Worm (Caenorhabditis elegans) whole organism, L2 larva: Measurements from ENCODE around the gene C25F9.15.

Experiments
- C34F6.9 ChIP-seq: fragments of 150-350 bp; optimal IDR thresholded peaks from 2 replicates; lab custom pipeline; 2014; ENCODE audit warnings: missing biosample characterization, missing genetic modification characterization
- Y55F3AM.14 ChIP-seq: fragments of 200-800 bp; sonication (Bioruptor generic); optimal IDR thresholded peaks from 2 replicates; lab custom pipeline; 2018; ENCODE audit warnings: mild to moderate bottlenecking, missing genetic modification characterization, missing compliant biosample characterization
- ZK546.5 ChIP-seq: sonication (generic microtip); optimal IDR thresholded peaks from 2 replicates; lab custom pipeline; 2017; ENCODE audit warnings: missing biosample characterization, missing genetic modification characterization
- blmp-1 ChIP-seq: sonication (generic microtip); optimal IDR thresholded peaks from 2 replicates; lab custom pipeline; 2017; ENCODE audit warnings: missing genetic modification characterization, mild to moderate bottlenecking, missing compliant biosample characterization, antibody characterized with exemption, moderate library complexity; ENCODE audit not compliant: insufficient read depth
- dmd-4 ChIP-seq: sonication (generic microtip); optimal IDR thresholded peaks from 2 replicates; lab custom pipeline; 2017; ENCODE audit warnings: missing biosample characterization, missing genetic modification characterization
- lin-13 ChIP-seq: fragments of 150-350 bp; optimal IDR thresholded peaks from 2 replicates; lab custom pipeline; 2014; ENCODE audit warnings: missing biosample characterization, missing genetic modification reagents, missing genetic modification characterization
- mdl-1 ChIP-seq, 2 experiments: fragments of 150-350 bp in 1 of 2; sonication (generic microtip) in 1 of 2; optimal IDR thresholded peaks; 2 replicates each; lab custom pipeline; 2017; ENCODE audit warnings: missing biosample characterization in 2 of 2, missing genetic modification characterization in 2 of 2
- nhr-237 ChIP-seq: fragments of 150-350 bp; optimal IDR thresholded peaks from 2 replicates; lab custom pipeline; 2014; ENCODE audit warnings: missing biosample characterization, missing genetic modification characterization
- nhr-25 ChIP-seq: fragments of 150-350 bp; sonication (generic microtip); optimal IDR thresholded peaks from 3 replicates; lab custom pipeline; 2014; ENCODE audit warnings: missing biosample characterization, missing genetic modification characterization
- nhr-77 ChIP-seq: fragments of 150-350 bp; optimal IDR thresholded peaks from 2 replicates; lab custom pipeline; 2014; ENCODE audit warnings: missing biosample characterization, missing genetic modification characterization
- peb-1 ChIP-seq: fragments of 150-350 bp; optimal IDR thresholded peaks from 2 replicates; lab custom pipeline; 2014; ENCODE audit warnings: missing biosample characterization, missing genetic modification characterization
- snpc-4 ChIP-seq: fragments of 150-350 bp; optimal IDR thresholded peaks from 2 replicates; lab custom pipeline; 2014; ENCODE audit warnings: missing biosample characterization, missing genetic modification characterization
- ztf-11 ChIP-seq: sonication (generic microtip); optimal IDR thresholded peaks from 2 replicates; lab custom pipeline; 2017; ENCODE audit warnings: missing biosample characterization, missing genetic modification characterization
- ztf-4 ChIP-seq: fragments of 150-350 bp; optimal IDR thresholded peaks from 2 replicates; lab custom pipeline; 2014; ENCODE audit warnings: missing biosample characterization, missing genetic modification characterization

DNA sequence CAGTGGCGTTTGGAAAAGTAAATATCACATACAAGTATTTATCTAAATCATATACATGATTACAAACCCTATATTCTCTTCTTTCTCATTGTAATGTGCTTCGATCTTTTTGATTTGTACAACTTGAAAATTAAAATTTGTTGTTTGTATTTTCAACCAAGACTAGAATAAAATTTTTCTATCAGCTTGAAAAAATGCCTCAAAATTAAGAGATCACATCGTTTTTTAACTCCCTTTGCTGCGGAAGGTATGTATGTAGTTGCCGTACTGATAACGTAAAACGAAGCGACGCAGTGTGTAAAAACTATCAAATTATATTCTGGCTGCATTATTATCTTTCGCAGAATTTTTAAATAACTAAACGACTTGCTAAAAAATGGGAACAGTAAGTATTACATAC lies at the start of gene C25F9.15:
- no peak for TF ChIP-seq ztf-11 (tag; lab: Kevin White, UChicago)
- TF ChIP-seq nhr-25 (tag; lab: Kevin White, UChicago), result no peak
- TF ChIP-seq blmp-1 (tag; lab: Kevin White, UChicago), result no peak
- no peak for TF ChIP-seq Y55F3AM.14 (GFP tag; lab: Kevin White, UChicago)
- TF ChIP-seq nhr-237 (tag; lab: Kevin White, UChicago), result no peak
- no peak for TF ChIP-seq snpc-4 (tag; lab: Kevin White, UChicago)
- TF ChIP-seq C34F6.9, result no peak
- TF ChIP-seq dmd-4 (tag; lab: Kevin White, UChicago), result no peak
- TF ChIP-seq ZK546.5, result no peak
- no peak for TF ChIP-seq peb-1
- no peak for TF ChIP-seq lin-13 (GFP tag; lab: Kevin White, UChicago)
- TF ChIP-seq ztf-4 (tag; lab: Kevin White, UChicago), result no peak
- TF ChIP-seq mdl-1 (tag; optimal IDR thresholded peaks at IDR 0.05; lab: Kevin White, UChicago), result no peak
- no peak for TF ChIP-seq nhr-77
